Fruit fly (Drosophila melanogaster) whole organism, embryonic: Measurements from ENCODE around the gene Vdup1.

Source experiments
- Aef1 ChIP-seq: fragments of 200-800 bp; sonication (Bioruptor generic); IDR thresholded peaks from 3 replicates; pipeline ENCODE4 v1.3.6; 2022; ENCODE audit warnings: missing biosample characterization, missing genetic modification characterization
- B-H2 ChIP-seq: fragments of 200-800 bp; sonication (Bioruptor generic); optimal IDR thresholded peaks from 2 replicates; lab custom pipeline; 2018; ENCODE audit warnings: missing biosample characterization, mild to moderate bottlenecking, missing genetic modification characterization
- CG1024 ChIP-seq: fragments of 200-800 bp; sonication (Bioruptor generic); IDR thresholded peaks from 2 replicates; pipeline ENCODE4 v1.3.6; 2022; ENCODE audit warnings: missing biosample characterization, missing genetic modification characterization
- CG10267 ChIP-seq: fragments of 200-800 bp; sonication (Bioruptor generic); optimal IDR thresholded peaks from 2 replicates; lab custom pipeline; 2018; ENCODE audit warnings: missing biosample characterization, mild to moderate bottlenecking, missing genetic modification characterization, moderate library complexity
- CG12236 ChIP-seq: fragments of 200-800 bp; sonication (Bioruptor generic); optimal IDR thresholded peaks from 2 replicates; lab custom pipeline; 2016; ENCODE audit warnings: missing biosample characterization, missing genetic modification characterization
- CG13775 ChIP-seq: fragments of 200-800 bp; sonication (Bioruptor generic); optimal IDR thresholded peaks from 3 replicates; lab custom pipeline; 2017; ENCODE audit warnings: missing biosample characterization, mild to moderate bottlenecking, missing genetic modification characterization
- CG14667 ChIP-seq: fragments of 200-800 bp; sonication (Bioruptor generic); IDR thresholded peaks from 2 replicates; pipeline ENCODE4 v1.3.6; 2022; ENCODE audit warnings: missing biosample characterization, missing genetic modification characterization
- CG15601 ChIP-seq: fragments of 200-800 bp; sonication (Bioruptor generic); optimal IDR thresholded peaks from 3 replicates; lab custom pipeline; 2019; ENCODE audit warnings: missing biosample characterization, mild to moderate bottlenecking, missing genetic modification characterization, moderate library complexity
- CG1603 ChIP-seq: fragments of 200-800 bp; sonication (Bioruptor generic); optimal IDR thresholded peaks from 2 replicates; lab custom pipeline; 2019; ENCODE audit warnings: missing biosample characterization, mild to moderate bottlenecking, missing genetic modification characterization, moderate library complexity
- CG17186 ChIP-seq: fragments of 200-800 bp; sonication (Bioruptor generic); optimal IDR thresholded peaks from 3 replicates; lab custom pipeline; 2017; ENCODE audit warnings: missing biosample characterization, missing genetic modification reagents, missing genetic modification characterization
- CG17829 ChIP-seq: fragments of 200-800 bp; optimal IDR thresholded peaks from 2 replicates; lab custom pipeline; 2019; ENCODE audit warnings: missing biosample characterization, mild to moderate bottlenecking, missing genetic modification characterization, moderate library complexity
- CG1792 ChIP-seq: fragments of 200-800 bp; sonication (Bioruptor generic); optimal IDR thresholded peaks from 2 replicates; lab custom pipeline; 2016; ENCODE audit warnings: missing biosample characterization, missing genetic modification characterization
- CG2129 ChIP-seq: fragments of 200-800 bp; sonication (Bioruptor generic); IDR thresholded peaks from 2 replicates; pipeline ENCODE4 v1.3.6; 2022; ENCODE audit warnings: missing biosample characterization, missing genetic modification characterization; ENCODE audit not compliant: partially characterized antibody
- CG30020 ChIP-seq: fragments of 200-800 bp; optimal IDR thresholded peaks from 2 replicates; lab custom pipeline; 2019; ENCODE audit warnings: missing biosample characterization, mild to moderate bottlenecking, missing genetic modification characterization, moderate library complexity
- CG32772 ChIP-seq: fragments of 200-800 bp; sonication (Bioruptor generic); IDR thresholded peaks from 2 replicates; pipeline ENCODE4 v1.3.6; 2022; ENCODE audit warnings: missing biosample characterization, missing genetic modification characterization
- CG4820 ChIP-seq: fragments of 200-800 bp; sonication (Bioruptor generic); optimal IDR thresholded peaks from 3 replicates; lab custom pipeline; 2016; ENCODE audit warnings: missing biosample characterization, missing genetic modification characterization
- CG5180 ChIP-seq: fragments of 200-800 bp; sonication (Bioruptor generic); optimal IDR thresholded peaks from 3 replicates; lab custom pipeline; 2017; ENCODE audit warnings: missing biosample characterization, missing genetic modification characterization, mild to moderate bottlenecking, moderate library complexity, missing genetic modification reagents
- CG6272 ChIP-seq: fragments of 200-800 bp; sonication (Bioruptor generic); IDR thresholded peaks from 2 replicates; pipeline ENCODE4 v1.3.6; 2022; ENCODE audit warnings: missing biosample characterization, missing genetic modification characterization
- CG6689 ChIP-seq: fragments of 200-800 bp; sonication (Bioruptor generic); IDR thresholded peaks from 2 replicates; pipeline ENCODE4 v1.3.6; 2022; ENCODE audit warnings: missing biosample characterization, missing genetic modification characterization
- CG7556 ChIP-seq: fragments of 200-800 bp; sonication (Bioruptor generic); optimal IDR thresholded peaks from 2 replicates; lab custom pipeline; 2017; ENCODE audit warnings: missing biosample characterization, mild to moderate bottlenecking, missing genetic modification characterization
- CG7963 ChIP-seq: fragments of 200-800 bp; sonication (Bioruptor generic); IDR thresholded peaks from 3 replicates; pipeline ENCODE4 v1.3.6; 2022; ENCODE audit warnings: missing biosample characterization, missing genetic modification characterization; ENCODE audit not compliant: partially characterized antibody
- CG8478 ChIP-seq: fragments of >200 bp; optimal IDR thresholded peaks from 2 replicates; lab custom pipeline; 2018
- CG9215 ChIP-seq: fragments of 200-800 bp; sonication (Bioruptor generic); IDR thresholded peaks from 2 replicates; pipeline ENCODE4 v1.3.6; 2022; ENCODE audit warnings: missing biosample characterization, missing genetic modification characterization
- CkIIα-i1 ChIP-seq: fragments of 200-800 bp; sonication (Bioruptor generic); IDR thresholded peaks from 2 replicates; pipeline ENCODE4 v1.3.6; 2022; ENCODE audit warnings: missing biosample characterization, missing genetic modification characterization
- GATAe ChIP-seq: fragments of 200-800 bp; sonication (Bioruptor generic); conservative IDR thresholded peaks from 2 replicates; pipeline ENCODE4 v1.3.6; 2022; ENCODE audit warnings: missing biosample characterization, missing genetic modification characterization
- HHEX ChIP-seq: fragments of 200-800 bp; sonication (Bioruptor generic); optimal IDR thresholded peaks from 3 replicates; lab custom pipeline; 2017; ENCODE audit warnings: missing biosample characterization, mild to moderate bottlenecking, missing genetic modification characterization, missing genetic modification reagents
- Hmx ChIP-seq: fragments of 200-800 bp; sonication (Bioruptor generic); optimal IDR thresholded peaks from 2 replicates; lab custom pipeline; 2016; ENCODE audit warnings: missing biosample characterization, missing genetic modification characterization
- Max ChIP-seq: fragments of 200-800 bp; sonication (Bioruptor generic); optimal IDR thresholded peaks from 2 replicates; lab custom pipeline; 2016; ENCODE audit warnings: missing biosample characterization, mild to moderate bottlenecking, missing genetic modification characterization
- Meics ChIP-seq: fragments of 200-800 bp; sonication (Bioruptor generic); optimal IDR thresholded peaks from 2 replicates; lab custom pipeline; 2017; ENCODE audit warnings: missing biosample characterization, mild to moderate bottlenecking, missing genetic modification characterization
- Mes4 ChIP-seq: fragments of 200-800 bp; sonication (Bioruptor generic); optimal IDR thresholded peaks from 2 replicates; lab custom pipeline; 2016; ENCODE audit warnings: missing biosample characterization, missing genetic modification characterization
- Myb ChIP-seq: fragments of 200-800 bp; sonication (Bioruptor generic); optimal IDR thresholded peaks from 2 replicates; lab custom pipeline; 2016; ENCODE audit warnings: missing biosample characterization, missing genetic modification characterization
- Six4 ChIP-seq: fragments of 200-800 bp; sonication (Bioruptor generic); optimal IDR thresholded peaks from 2 replicates; lab custom pipeline; 2016; ENCODE audit warnings: missing biosample characterization, missing genetic modification characterization
- Sry-δ ChIP-seq: fragments of 200-800 bp; sonication (Bioruptor generic); optimal IDR thresholded peaks from 2 replicates; lab custom pipeline; 2016; ENCODE audit warnings: missing biosample characterization, missing genetic modification characterization
- ash1 ChIP-seq: fragments of 200-800 bp; sonication (Bioruptor generic); optimal IDR thresholded peaks from 2 replicates; lab custom pipeline; 2018; ENCODE audit warnings: missing biosample characterization, mild to moderate bottlenecking, missing genetic modification characterization
- bsh ChIP-seq, 2 experiments: fragments of 200-800 bp; sonication (Bioruptor generic); optimal IDR thresholded peaks; 2 replicates each; lab custom pipeline; 2017 to 2018; ENCODE audit warnings: mild to moderate bottlenecking in 2 of 2, missing biosample characterization in 2 of 2, missing genetic modification characterization in 2 of 2, moderate library complexity in 1 of 2
- crp ChIP-seq, 2 experiments: fragments of 200-800 bp; sonication (Bioruptor generic); optimal IDR thresholded peaks; 2 replicates in 1 of 2; 3 replicates in 1 of 2; lab custom pipeline; 2017; ENCODE audit warnings: missing biosample characterization in 2 of 2, missing genetic modification characterization in 2 of 2, mild to moderate bottlenecking in 1 of 2, moderate library complexity in 1 of 2
- danr ChIP-seq: fragments of 200-800 bp; sonication (Bioruptor generic); IDR thresholded peaks from 2 replicates; pipeline ENCODE4 v1.3.6; 2022; ENCODE audit warnings: missing biosample characterization, missing genetic modification characterization
- esg ChIP-seq: fragments of 200-800 bp; sonication (Bioruptor generic); conservative IDR thresholded peaks from 2 replicates; pipeline ENCODE4 v1.3.6; 2022; ENCODE audit warnings: missing biosample characterization, missing genetic modification characterization
- her ChIP-seq: fragments of 200-800 bp; sonication (Bioruptor generic); optimal IDR thresholded peaks from 2 replicates; lab custom pipeline; 2016; ENCODE audit warnings: missing biosample characterization, missing genetic modification characterization
- hth ChIP-seq: fragments of >200 bp; optimal IDR thresholded peaks from 2 replicates; lab custom pipeline; 2017; ENCODE audit warnings: inconsistent platforms
- kni ChIP-seq: fragments of 200-800 bp; sonication (Bioruptor generic); optimal IDR thresholded peaks from 3 replicates; lab custom pipeline; 2017; ENCODE audit warnings: mild to moderate bottlenecking, missing biosample characterization, missing genetic modification reagents, missing genetic modification characterization
- lola ChIP-seq, 3 experiments: fragments of >200 bp in 2 of 3; fragments of 200-800 bp in 1 of 3; sonication (Bioruptor generic) in 1 of 3; optimal IDR thresholded peaks; 2 replicates each; lab custom pipeline; 2017 to 2019; ENCODE audit warnings: missing biosample characterization in 3 of 3, missing genetic modification characterization in 3 of 3, mild to moderate bottlenecking in 1 of 3, moderate library complexity in 1 of 3
- peb ChIP-seq: fragments of 200-800 bp; sonication (Bioruptor generic); IDR thresholded peaks from 2 replicates; pipeline ENCODE4 v1.3.6; 2022; ENCODE audit warnings: missing biosample characterization, missing genetic modification characterization
- pzg ChIP-seq: fragments of 200-800 bp; sonication (Bioruptor generic); optimal IDR thresholded peaks from 3 replicates; lab custom pipeline; 2018; ENCODE audit warnings: missing biosample characterization, mild to moderate bottlenecking, missing genetic modification characterization, moderate library complexity
- rib ChIP-seq: fragments of 200-800 bp; sonication (Bioruptor generic); IDR thresholded peaks from 2 replicates; pipeline ENCODE4 v1.3.6; 2022; ENCODE audit warnings: missing biosample characterization, missing genetic modification characterization
- ro ChIP-seq: fragments of 200-800 bp; sonication (Bioruptor generic); IDR thresholded peaks from 2 replicates; pipeline ENCODE4 v1.3.6; 2022; ENCODE audit warnings: missing biosample characterization, missing genetic modification characterization
- ttk ChIP-seq: fragments of 200-800 bp; sonication (Bioruptor generic); IDR thresholded peaks from 2 replicates; pipeline ENCODE4 v2.1.2; 2022; ENCODE audit warnings: missing biosample characterization, missing genetic modification characterization
- twi ChIP-seq: fragments of 200-800 bp; optimal IDR thresholded peaks from 2 replicates; lab custom pipeline; 2019; ENCODE audit warnings: missing biosample characterization, mild to moderate bottlenecking, missing genetic modification characterization, moderate library complexity
- unpg ChIP-seq: fragments of 200-800 bp; sonication (Bioruptor generic); optimal IDR thresholded peaks from 3 replicates; lab custom pipeline; 2018; ENCODE audit warnings: missing biosample characterization, mild to moderate bottlenecking, missing genetic modification characterization, moderate library complexity
- vfl ChIP-seq: fragments of 200-800 bp; sonication (Bioruptor generic); optimal IDR thresholded peaks from 2 replicates; lab custom pipeline; 2016; ENCODE audit warnings: missing biosample characterization, missing genetic modification characterization
- zen2 ChIP-seq: fragments of 200-800 bp; sonication (Bioruptor generic); IDR thresholded peaks from 3 replicates; pipeline ENCODE4 v1.3.6; 2022; ENCODE audit warnings: missing biosample characterization, missing genetic modification characterization; ENCODE audit not compliant: partially characterized antibody

Gene Vdup1

DNA sequence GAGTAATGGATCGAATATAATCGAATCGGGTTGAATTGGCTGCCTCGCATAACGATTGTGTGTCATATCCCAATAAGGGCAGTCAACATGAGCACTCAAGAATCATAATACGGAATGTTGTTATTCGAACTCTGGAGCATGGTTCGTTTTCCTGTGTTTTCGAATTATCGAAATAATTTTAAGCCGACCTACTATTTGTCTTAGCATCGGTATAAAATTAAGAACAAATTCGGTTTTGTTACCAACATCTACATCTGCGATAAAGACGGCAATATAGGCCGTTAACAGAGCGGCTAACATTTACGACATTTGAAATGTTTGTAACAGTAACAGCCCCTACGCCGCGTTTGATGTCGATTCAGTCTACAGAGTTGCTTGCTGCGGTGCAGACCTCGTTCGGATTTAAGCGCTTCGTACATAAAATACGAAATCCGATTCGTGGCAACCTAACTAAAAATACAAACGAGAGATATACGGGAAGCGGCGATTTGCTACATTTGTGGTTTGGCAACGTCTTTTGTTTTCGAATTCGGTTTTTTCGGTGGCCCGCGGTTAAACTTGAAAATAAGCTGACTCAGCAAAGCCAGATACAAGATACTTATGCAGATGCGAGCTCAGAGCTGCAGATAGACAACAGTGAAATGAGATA, 18.2 kb downstream of the Vdup1 start (continued):
- TF ChIP-seq CG30020 (tag; lab: Kevin White, UChicago) (no peak), zen2 (GFP tag; lab: Robert Waterston, UW) (peak; percentile 27; the same call in 2 of the 3 replicates), kni (GFP tag; lab: Kevin White, UChicago) (peak; percentile 48), CG13775 (GFP tag; lab: Kevin White, UChicago) (no peak), GATAe (GFP tag; lab: Robert Waterston, UW) (no peak), Sry-δ (GFP tag; lab: Kevin White, UChicago) (no peak), CG1024 (no peak), hth (no peak), ttk (GFP tag; lab: Robert Waterston, UW) (no peak), peb (GFP tag; lab: Robert Waterston, UW) (no peak), CG1603 (tag; lab: Kevin White, UChicago) (peak; percentile 7), vfl (GFP tag; lab: Kevin White, UChicago) (no peak), CkIIα-i1 (GFP tag; lab: Robert Waterston, UW) (no peak), CG5180 (peak; percentile 84), CG10267 (no peak), pzg (GFP tag; lab: Kevin White, UChicago) (no peak), CG6272 (GFP tag; lab: Robert Waterston, UW) (no peak), unpg (GFP tag; lab: Kevin White, UChicago) (no peak), Meics (GFP tag; lab: Kevin White, UChicago) (peak; percentile 8), CG6689 (GFP tag; lab: Robert Waterston, UW) (no peak), CG7963 (GFP tag; lab: Robert Waterston, UW) (no peak), CG4820 (GFP tag; lab: Kevin White, UChicago) (no peak), CG17829 (tag; lab: Kevin White, UChicago) (no peak), CG7556 (GFP tag; lab: Kevin White, UChicago) (no peak), Aef1 (no peak), CG14667 (no peak), CG1792 (GFP tag; lab: Kevin White, UChicago) (no peak), crp (GFP tag; optimal IDR thresholded peaks at IDR 0.05; lab: Kevin White, UChicago) (no peak), her (GFP tag; lab: Kevin White, UChicago) (peak; percentile 10), CG2129 (GFP tag; lab: Robert Waterston, UW) (no peak), Six4 (no peak), Max (no peak), Mes4 (GFP tag; lab: Kevin White, UChicago) (no peak), CG15601 (tag; lab: Kevin White, UChicago) (no peak), CG8478 (lab: Kevin White, UChicago) (no peak), CG9215 (GFP tag; lab: Robert Waterston, UW) (no peak), B-H2 (GFP tag; lab: Kevin White, UChicago) (peak; percentile 38), danr (no peak), CG17186 (GFP tag; lab: Kevin White, UChicago) (no peak), rib (GFP tag; lab: Robert Waterston, UW) (no peak), Myb (GFP tag; lab: Kevin White, UChicago) (no peak), CG12236 (GFP tag; lab: Kevin White, UChicago) (no peak), esg (no peak), ash1 (GFP tag; lab: Kevin White, UChicago) (peak; percentile 55), HHEX (GFP tag; lab: Kevin White, UChicago) (no peak), twi (tag; lab: Kevin White, UChicago) (no peak), CG32772 (GFP tag; lab: Robert Waterston, UW) (no peak), Hmx (GFP tag; lab: Kevin White, UChicago) (no peak), bsh (GFP tag; optimal IDR thresholded peaks at IDR 0.05; lab: Kevin White, UChicago) (no peak), ro (no peak), lola (GFP tag; optimal IDR thresholded peaks at IDR 0.05; lab: Kevin White, UChicago) (no peak)
